Worm (Caenorhabditis elegans): Measurements from ENCODE around the gene cwp-2.

Gene cwp-2

DNA sequence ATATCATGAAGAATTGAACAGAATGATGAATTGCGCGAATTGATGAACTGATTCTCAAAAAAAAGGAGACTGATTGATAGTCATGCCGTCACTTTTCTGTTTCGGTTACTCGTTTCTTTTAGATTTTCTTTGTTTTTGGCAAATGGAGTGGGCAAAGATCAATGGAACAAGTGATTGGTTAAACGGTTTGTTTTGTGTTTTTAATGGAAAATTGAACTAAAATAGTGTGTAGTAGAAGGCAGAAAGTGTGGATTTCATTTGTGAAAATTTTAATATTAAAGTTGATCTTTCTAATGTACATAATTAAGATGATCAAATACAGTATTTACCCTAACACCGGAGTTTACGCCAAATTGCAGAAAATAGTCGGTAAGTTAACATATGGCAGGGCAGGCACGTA lies 2.5 kb downstream of the cwp-2 start, which contains the start of gene nas-9:
TSS of gene nas-9 (minus strand) at position 101 of the 400 bp plus-strand sequence.
- no peak for TF ChIP-seq hmg-4 (GFP tag; optimal IDR thresholded peaks at IDR 0.05)
- no peak for TF ChIP-seq tbx-37 (GFP tag; conservative IDR thresholded peaks at IDR 0.05)
- no peak for TF ChIP-seq pes-1 (GFP tag; IDR thresholded peaks at IDR 0.05)

- TF ChIP-seq ceh-36 (tag; optimal IDR thresholded peaks at IDR 0.05) (no peak), ceh-13 (GFP tag; optimal IDR thresholded peaks at IDR 0.05) (no peak), tbx-11 (GFP tag; IDR thresholded peaks at IDR 0.05) (no peak), hmg-4 (GFP tag; optimal IDR thresholded peaks at IDR 0.05) (no peak), tbx-37 (GFP tag; conservative IDR thresholded peaks at IDR 0.05) (no peak), tra-4 (tag; optimal IDR thresholded peaks at IDR 0.05) (no peak), ama-1 (optimal IDR thresholded peaks at IDR 0.05) (no peak), hnd-1 (tag; optimal IDR thresholded peaks at IDR 0.05) (no peak), flt-1 (GFP tag; IDR thresholded peaks at IDR 0.05) (no peak), ets-7 (tag; optimal IDR thresholded peaks at IDR 0.05) (no peak), B0310.2 (tag; optimal IDR thresholded peaks at IDR 0.05) (no peak), sea-1 (GFP tag; conservative IDR thresholded peaks at IDR 0.05) (no peak)
Observed at ce11 chrV:4834277-4834676, 8.2 kb downstream of the cwp-2 start, which contains the start of gene C37H5.14. C37H5.14 (minus strand) TSS chrV:4834377.

- peak; percentile 63; the same call in 1 of the 2 replicates for TF ChIP-seq pes-1 (GFP tag; IDR thresholded peaks at IDR 0.05)
- 0 out of 2 replicates have a peak, but pooled peaks have one; percentile 7 for TF ChIP-seq flt-1 (GFP tag; IDR thresholded peaks at IDR 0.05)
- no peak for TF ChIP-seq tbx-11 (GFP tag; IDR thresholded peaks at IDR 0.05)
- peak; percentile 25 for TF ChIP-seq hmg-4 (GFP tag; optimal IDR thresholded peaks at IDR 0.05)
- no peak for TF ChIP-seq aly-1 (tag; optimal IDR thresholded peaks at IDR 0.05)
- no peak for TF ChIP-seq ceh-36 (tag; optimal IDR thresholded peaks at IDR 0.05)
- peak; percentile 57 for TF ChIP-seq F13C5.2 (tag; optimal IDR thresholded peaks at IDR 0.05)
Observed at ce11 chrV:4826710-4827380, 15.6 kb downstream of the cwp-2 start, which contains the start of the genes hsp-6 and C37H5.5. hsp-6 (minus strand) TSS chrV:4826760. C37H5.5 (plus strand) TSS chrV:4827360.

ce11 chrV:4823683-4824391 lies 18.6 kb downstream of the cwp-2 start:
- TF ChIP-seq sea-1 (GFP tag; conservative IDR thresholded peaks at IDR 0.05) (no peak), ets-7 (tag; optimal IDR thresholded peaks at IDR 0.05) (no peak), ama-1 (optimal IDR thresholded peaks at IDR 0.05) (peak; percentile 27), tra-4 (tag; optimal IDR thresholded peaks at IDR 0.05) (no peak)

- TF ChIP-seq hmbx-1 (tag; optimal IDR thresholded peaks at IDR 0.05) (no peak), hmg-4 (GFP tag; optimal IDR thresholded peaks at IDR 0.05) (no peak), pes-1 (GFP tag; IDR thresholded peaks at IDR 0.05) (no peak), flt-1 (GFP tag; IDR thresholded peaks at IDR 0.05) (no peak), ceh-36 (tag; optimal IDR thresholded peaks at IDR 0.05) (no peak), hnd-1 (tag; optimal IDR thresholded peaks at IDR 0.05) (no peak), ceh-13 (GFP tag; optimal IDR thresholded peaks at IDR 0.05) (no peak), aly-1 (tag; optimal IDR thresholded peaks at IDR 0.05) (no peak)
Observed at ce11 chrV:4823323-4823682, 19.1 kb downstream of the cwp-2 start, which contains the start of gene adss-1. adss-1 (minus strand) TSS chrV:4823423.

DNA sequence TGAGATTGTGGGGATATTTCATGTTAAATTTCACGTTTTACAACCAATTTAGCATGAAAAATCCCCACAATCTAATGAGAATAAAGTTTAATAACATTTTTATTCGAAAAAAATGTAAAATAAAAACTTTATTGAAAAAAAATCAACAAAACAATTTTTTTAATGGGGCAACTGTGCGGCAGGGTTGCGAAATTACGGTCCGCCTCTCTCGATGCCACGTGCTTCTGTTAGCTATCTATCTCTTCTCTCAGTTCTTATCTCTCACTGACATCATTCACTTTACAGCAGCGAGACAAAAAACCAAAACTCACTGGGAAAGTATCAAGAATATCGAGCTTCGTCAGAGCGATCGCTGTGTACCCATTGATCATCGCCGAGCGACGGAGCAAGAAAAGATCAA lies 21.8 kb downstream of the cwp-2 start:
- TF ChIP-seq ets-7 (tag; optimal IDR thresholded peaks at IDR 0.05) (no peak), F13C5.2 (tag; optimal IDR thresholded peaks at IDR 0.05) (no peak), ama-1 (optimal IDR thresholded peaks at IDR 0.05) (no peak), ceh-36 (tag; optimal IDR thresholded peaks at IDR 0.05) (no peak), scrt-1 (GFP tag; IDR thresholded peaks at IDR 0.05) (no peak), flt-1 (GFP tag; IDR thresholded peaks at IDR 0.05) (no peak), tbx-11 (GFP tag; IDR thresholded peaks at IDR 0.05) (no peak), hnd-1 (tag; optimal IDR thresholded peaks at IDR 0.05) (no peak), pes-1 (GFP tag; IDR thresholded peaks at IDR 0.05) (no peak), B0310.2 (tag; optimal IDR thresholded peaks at IDR 0.05) (no peak), sea-1 (GFP tag; conservative IDR thresholded peaks at IDR 0.05) (no peak), hmg-4 (GFP tag; optimal IDR thresholded peaks at IDR 0.05) (no peak), tra-4 (tag; optimal IDR thresholded peaks at IDR 0.05) (no peak), hmbx-1 (tag; optimal IDR thresholded peaks at IDR 0.05) (no peak), aly-1 (tag; optimal IDR thresholded peaks at IDR 0.05) (no peak)

- TF ChIP-seq tra-4 (tag; optimal IDR thresholded peaks at IDR 0.05), result no peak
- no peak for TF ChIP-seq hmbx-1 (tag; optimal IDR thresholded peaks at IDR 0.05)
- no peak for TF ChIP-seq aly-1 (tag; optimal IDR thresholded peaks at IDR 0.05)
- TF ChIP-seq hnd-1 (tag; optimal IDR thresholded peaks at IDR 0.05), result no peak
- no peak for TF ChIP-seq ceh-36 (tag; optimal IDR thresholded peaks at IDR 0.05)
- TF ChIP-seq tbx-37 (GFP tag; conservative IDR thresholded peaks at IDR 0.05), result no peak
- no peak for TF ChIP-seq scrt-1 (GFP tag; IDR thresholded peaks at IDR 0.05)
- TF ChIP-seq pes-1 (GFP tag; IDR thresholded peaks at IDR 0.05), result no peak
- no peak for TF ChIP-seq F13C5.2 (tag; optimal IDR thresholded peaks at IDR 0.05)
- TF ChIP-seq ama-1 (optimal IDR thresholded peaks at IDR 0.05), result no peak
- TF ChIP-seq B0310.2 (tag; optimal IDR thresholded peaks at IDR 0.05), result no peak
- TF ChIP-seq flt-1 (GFP tag; IDR thresholded peaks at IDR 0.05), result no peak
- no peak for TF ChIP-seq sea-1 (GFP tag; conservative IDR thresholded peaks at IDR 0.05)
- no peak for TF ChIP-seq hmg-4 (GFP tag; optimal IDR thresholded peaks at IDR 0.05)
Observed at ce11 chrV:4818563-4818962, 23.9 kb downstream of the cwp-2 start, which contains the start of gene ccep-97. ccep-97 (minus strand) TSS chrV:4818663.

DNA sequence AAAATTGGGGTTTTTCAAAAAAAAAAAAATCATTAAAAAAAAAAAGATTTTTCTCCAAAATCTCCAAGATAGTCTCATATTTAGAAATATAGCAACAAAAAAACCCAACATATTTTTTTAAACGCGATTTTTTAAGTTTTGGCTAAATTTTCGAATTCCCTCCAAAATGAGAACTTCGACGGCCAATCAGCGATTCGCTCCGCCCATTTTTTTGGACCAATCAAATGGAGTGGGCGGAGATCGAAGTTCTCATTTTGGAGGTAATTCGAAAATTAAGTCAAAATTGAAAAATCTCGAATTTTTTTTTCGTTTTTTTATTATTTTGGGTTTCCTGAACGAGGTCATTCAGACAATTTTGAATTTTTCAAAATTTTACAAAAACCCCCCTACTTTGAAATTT lies 28.6 kb downstream of the cwp-2 start:
- TF ChIP-seq aly-1 (tag; optimal IDR thresholded peaks at IDR 0.05) (no peak), tbx-37 (GFP tag; conservative IDR thresholded peaks at IDR 0.05) (no peak)

All from whole organism, early embryonic.